Worm (Caenorhabditis elegans) whole organism, L4 larva: Measurements from ENCODE around the gene cyp-23A1.

Experiments
- F10B5.3 ChIP-seq: sonication (generic microtip); optimal IDR thresholded peaks from 2 replicates; lab custom pipeline; 2016; ENCODE audit warnings: mild to moderate bottlenecking, missing genetic modification characterization, missing compliant biosample characterization
- F37D6.2 ChIP-seq: sonication (generic microtip); optimal IDR thresholded peaks from 2 replicates; lab custom pipeline; 2016; ENCODE audit warnings: mild to moderate bottlenecking, missing genetic modification characterization, missing compliant biosample characterization
- F44E2.7 ChIP-seq: fragments of 200-800 bp; sonication (Bioruptor generic); IDR thresholded peaks from 2 replicates; pipeline ENCODE4 v2.1.2; 2022; ENCODE audit warnings: missing genetic modification characterization, missing compliant biosample characterization
- Y48G9A.11 ChIP-seq: fragments of 200-800 bp; sonication (Bioruptor generic); IDR thresholded peaks from 2 replicates; pipeline ENCODE4 v1.3.6; 2022; ENCODE audit warnings: missing genetic modification reagents, missing genetic modification characterization, missing compliant biosample characterization
- Y75B8A.6 ChIP-seq: fragments of 200-800 bp; sonication (Bioruptor generic); IDR thresholded peaks from 2 replicates; pipeline ENCODE4 v1.3.6; 2022; ENCODE audit warnings: missing genetic modification reagents, missing genetic modification characterization, missing compliant biosample characterization
- ama-1 ChIP-seq: fragments of 150-350 bp; optimal IDR thresholded peaks from 2 replicates; lab custom pipeline; 2014; ENCODE audit warnings: inconsistent platforms, mixed read lengths
- ceh-32 ChIP-seq: sonication (generic microtip); optimal IDR thresholded peaks from 2 replicates; lab custom pipeline; 2016; ENCODE audit warnings: mild to moderate bottlenecking, missing genetic modification characterization, missing compliant biosample characterization; ENCODE audit not compliant: poor library complexity
- ceh-44 ChIP-seq: fragments of 200-800 bp; sonication (Bioruptor generic); IDR thresholded peaks from 2 replicates; pipeline ENCODE4 v1.3.6; 2022; ENCODE audit warnings: missing genetic modification reagents, missing genetic modification characterization, missing compliant biosample characterization
- ceh-62 ChIP-seq: sonication (generic microtip); optimal IDR thresholded peaks from 2 replicates; lab custom pipeline; 2017; ENCODE audit warnings: missing biosample characterization, missing genetic modification characterization
- ctbp-1 ChIP-seq: fragments of 200-800 bp; sonication (Bioruptor generic); IDR thresholded peaks from 2 replicates; pipeline ENCODE4 v1.3.6; 2022; ENCODE audit warnings: missing genetic modification reagents, missing genetic modification characterization, missing compliant biosample characterization
- dmd-6 ChIP-seq: fragments of 200-800 bp; sonication (Bioruptor generic); IDR thresholded peaks from 2 replicates; pipeline ENCODE4 v1.3.6; 2022; ENCODE audit warnings: missing genetic modification reagents, missing genetic modification characterization, missing compliant biosample characterization
- dmd-9 ChIP-seq: fragments of 200-800 bp; sonication (Bioruptor generic); IDR thresholded peaks from 2 replicates; pipeline ENCODE4 v1.3.6; 2022; ENCODE audit warnings: missing genetic modification reagents, missing genetic modification characterization, missing compliant biosample characterization
- dve-1 ChIP-seq: sonication (generic microtip); optimal IDR thresholded peaks from 2 replicates; lab custom pipeline; 2017; ENCODE audit warnings: antibody characterized with exemption, mild to moderate bottlenecking, missing genetic modification characterization, missing compliant biosample characterization; ENCODE audit not compliant: insufficient read depth
- gei-8 ChIP-seq: fragments of 200-800 bp; sonication (Bioruptor generic); optimal IDR thresholded peaks from 2 replicates; lab custom pipeline; 2018; ENCODE audit warnings: mild to moderate bottlenecking, missing genetic modification characterization, missing compliant biosample characterization
- hlh-11 ChIP-seq: fragments of 200-800 bp; sonication (Bioruptor generic); optimal IDR thresholded peaks from 2 replicates; lab custom pipeline; 2018; ENCODE audit warnings: mild to moderate bottlenecking, missing genetic modification characterization, missing compliant biosample characterization
- madf-5 ChIP-seq, 2 experiments: fragments of 200-800 bp; sonication (Bioruptor generic); IDR thresholded peaks; 2 replicates each; pipeline ENCODE4 v1.3.6; 2022; ENCODE audit warnings: missing compliant biosample characterization in 2 of 2, missing genetic modification characterization in 2 of 2
- mdl-1 ChIP-seq, 2 experiments: fragments of 150-350 bp in 1 of 2; sonication (generic microtip) in 1 of 2; optimal IDR thresholded peaks; 2 replicates each; lab custom pipeline; 2014 to 2017; ENCODE audit warnings: missing biosample characterization in 2 of 2, missing genetic modification characterization in 2 of 2
- mdt-29 ChIP-seq: fragments of 200-800 bp; sonication (Bioruptor generic); IDR thresholded peaks from 2 replicates; pipeline ENCODE4 v1.3.6; 2022; ENCODE audit warnings: missing genetic modification reagents, missing genetic modification characterization, missing compliant biosample characterization
- mxl-2 ChIP-seq: fragments of 200-800 bp; sonication (Bioruptor generic); conservative IDR thresholded peaks from 2 replicates; pipeline ENCODE4 v1.3.6; 2022; ENCODE audit warnings: missing genetic modification reagents, missing genetic modification characterization, missing compliant biosample characterization
- nhr-10 ChIP-seq: fragments of 150-350 bp; optimal IDR thresholded peaks from 2 replicates; lab custom pipeline; 2014; ENCODE audit warnings: missing biosample characterization, missing genetic modification characterization
- nhr-11 ChIP-seq: fragments of 150-350 bp; optimal IDR thresholded peaks from 2 replicates; lab custom pipeline; 2014; ENCODE audit warnings: missing biosample characterization, missing genetic modification characterization
- nhr-25 ChIP-seq: sonication (generic microtip); optimal IDR thresholded peaks from 2 replicates; lab custom pipeline; 2017; ENCODE audit warnings: missing genetic modification characterization, mild to moderate bottlenecking, missing compliant biosample characterization, antibody characterized with exemption, moderate library complexity, borderline replicate concordance; ENCODE audit not compliant: insufficient read depth
- nhr-41 ChIP-seq: fragments of 200-800 bp; sonication (Bioruptor generic); IDR thresholded peaks from 2 replicates; pipeline ENCODE4 v1.3.6; 2022; ENCODE audit warnings: missing genetic modification reagents, missing genetic modification characterization, missing compliant biosample characterization
- nhr-42 ChIP-seq: fragments of 200-800 bp; sonication (Bioruptor generic); IDR thresholded peaks from 2 replicates; pipeline ENCODE4 v1.3.6; 2022; ENCODE audit warnings: missing genetic modification characterization, missing compliant biosample characterization
- nhr-77 ChIP-seq: fragments of 150-350 bp; optimal IDR thresholded peaks from 2 replicates; lab custom pipeline; 2014; ENCODE audit warnings: missing biosample characterization, missing genetic modification characterization
- sdz-12 ChIP-seq: fragments of 200-800 bp; sonication (Bioruptor generic); optimal IDR thresholded peaks from 2 replicates; lab custom pipeline; 2018; ENCODE audit warnings: mild to moderate bottlenecking, missing genetic modification characterization, missing compliant biosample characterization
- set-16 ChIP-seq: fragments of 200-800 bp; sonication (Bioruptor generic); IDR thresholded peaks from 2 replicates; pipeline ENCODE4 v1.3.6; 2022; ENCODE audit warnings: missing genetic modification reagents, missing genetic modification characterization, missing compliant biosample characterization
- snpc-1.2 ChIP-seq: fragments of 200-800 bp; sonication (Bioruptor generic); IDR thresholded peaks from 2 replicates; pipeline ENCODE4 v1.3.6; 2022; ENCODE audit warnings: missing genetic modification reagents, missing genetic modification characterization, missing compliant biosample characterization
- tra-1 ChIP-seq: fragments of 200-800 bp; sonication (Bioruptor generic); IDR thresholded peaks from 2 replicates; pipeline ENCODE4 v1.3.6; 2022; ENCODE audit warnings: missing genetic modification reagents, missing genetic modification characterization, missing compliant biosample characterization
- unc-62 ChIP-seq, 3 experiments: fragments of 150-350 bp in 1 of 3; sonication (generic microtip); optimal IDR thresholded peaks in 2 of 3; peaks in 1 of 3; 1 replicate in 1 of 3; 2 replicates in 2 of 3; lab custom pipeline; 2014 to 2017; ENCODE audit warnings: missing biosample characterization in 3 of 3, missing genetic modification characterization in 3 of 3, missing genetic modification reagents in 3 of 3, missing genotype in 1 of 3
- zag-1 ChIP-seq: fragments of 150-350 bp; optimal IDR thresholded peaks from 2 replicates; lab custom pipeline; 2014; ENCODE audit warnings: missing biosample characterization, missing genetic modification characterization
- zip-2 ChIP-seq: fragments of 150-350 bp; optimal IDR thresholded peaks from 2 replicates; lab custom pipeline; 2014; ENCODE audit warnings: missing biosample characterization, missing genetic modification characterization

Gene cyp-23A1

DNA sequence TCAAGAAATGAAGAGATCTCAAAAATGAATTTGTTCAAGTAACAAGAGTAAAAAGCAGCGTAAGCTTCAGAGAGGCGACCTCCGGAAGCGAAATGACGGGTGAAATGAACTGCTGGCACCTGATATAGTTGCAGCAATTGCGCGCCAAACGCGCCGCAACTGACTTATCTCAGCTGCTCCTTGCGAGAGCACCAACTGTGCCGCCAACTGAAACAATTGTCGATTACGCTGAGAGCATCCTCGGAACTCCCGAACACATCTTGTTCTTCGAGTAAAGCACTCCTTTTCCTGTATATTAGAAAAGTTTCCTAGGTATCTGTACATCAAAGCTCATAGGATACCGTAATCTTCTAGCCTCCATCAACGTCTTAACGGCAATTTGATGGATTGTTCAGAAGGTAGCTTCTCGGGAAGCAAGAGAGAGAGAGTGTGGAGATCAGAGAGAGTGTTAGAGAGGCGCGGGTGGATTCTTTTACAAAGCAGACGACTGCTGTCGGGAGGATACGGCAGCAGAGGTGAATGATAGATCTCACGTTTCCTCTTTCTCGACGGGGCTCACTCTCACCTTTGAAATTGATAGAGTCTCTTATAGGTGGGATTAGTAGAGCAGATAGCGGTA lies 8.1 kb downstream of the cyp-23A1 start:
- no peak for TF ChIP-seq tra-1 (GFP tag; lab: Robert Waterston, UW)
- TF ChIP-seq hlh-11, result peak; percentile 60
- no peak for TF ChIP-seq gei-8 (GFP tag; lab: Kevin White, UChicago)
- peak; percentile 18 for TF ChIP-seq nhr-11
- peak in 1 of 2 experiments; percentile 4 for TF ChIP-seq unc-62 (GFP tag; optimal IDR thresholded peaks at IDR 0.05 in 1 of 2; lab: Kevin White, UChicago)
- TF ChIP-seq unc-62 (tag; optimal IDR thresholded peaks at IDR 0.05; lab: Kevin White, UChicago), result no peak
- TF ChIP-seq set-16, result 0 out of 2 replicates have a peak, but pooled peaks have one; percentile 8
- TF ChIP-seq ctbp-1 (GFP tag; lab: Robert Waterston, UW), result 0 out of 2 replicates have a peak, but pooled peaks have one; percentile 21

DNA sequence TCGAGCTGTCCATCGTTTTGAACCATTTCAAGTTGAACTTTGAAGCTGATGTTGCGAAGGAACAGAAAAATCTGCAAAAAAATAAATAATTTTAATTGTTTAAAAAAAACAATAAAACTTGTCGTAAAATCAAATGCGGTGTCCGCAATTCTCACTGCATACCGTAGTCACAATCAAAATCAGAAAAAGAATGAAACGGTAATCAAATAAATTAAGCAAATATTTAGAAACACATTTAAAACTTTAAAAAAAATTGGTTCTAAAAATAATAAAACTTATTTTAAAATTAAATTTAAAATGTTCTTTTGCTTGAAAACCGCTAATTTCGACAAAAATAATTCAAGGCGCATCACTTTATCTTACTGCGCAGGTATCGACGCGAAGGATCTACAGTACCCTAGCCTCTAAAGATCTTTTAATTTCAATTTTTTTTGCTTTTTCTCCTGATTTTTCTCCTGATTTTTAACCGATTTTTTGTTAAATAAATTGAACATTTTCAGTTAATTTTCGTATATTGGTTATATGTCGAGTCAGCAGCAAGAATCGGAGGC lies 11.2 kb downstream of the cyp-23A1 start, which contains the start of the genes B0304.4 and B0304.2:
B0304.4 (minus strand) TSS at position 101 of the 551 bp plus-strand sequence.
B0304.2 (plus strand) TSS at position 501 of the 551 bp plus-strand sequence.
- TF ChIP-seq mxl-2 (GFP tag; lab: Robert Waterston, UW), result no peak
- TF ChIP-seq ceh-32 (tag; lab: Kevin White, UChicago), result no peak
- TF ChIP-seq mdt-29, result no peak
- no peak for TF ChIP-seq F10B5.3

- TF ChIP-seq Y75B8A.6 (GFP tag; lab: Robert Waterston, UW) (0 out of 2 replicates have a peak, but pooled peaks have one; percentile 22), ama-1 (no peak), ceh-62 (no peak), unc-62 (GFP tag; optimal IDR thresholded peaks at IDR 0.05 in 1 of 2; lab: Kevin White, UChicago) (peak in 1 of 2 experiments; percentile 21), unc-62 (tag; optimal IDR thresholded peaks at IDR 0.05; lab: Kevin White, UChicago) (no peak)
These were observed 13.2 kb downstream of the cyp-23A1 start for ce11 chrII:4525185-4525584.

- TF ChIP-seq dmd-6 (no peak), mxl-2 (GFP tag; lab: Robert Waterston, UW) (no peak), F37D6.2 (tag; lab: Kevin White, UChicago) (no peak), snpc-1.2 (GFP tag; lab: Robert Waterston, UW) (no peak), nhr-77 (tag; lab: Kevin White, UChicago) (no peak), madf-5 (GFP tag; IDR thresholded peaks at IDR 0.05; lab: Robert Waterston, UW) (no peak), sdz-12 (GFP tag; lab: Kevin White, UChicago) (no peak), F44E2.7 (GFP tag; lab: Robert Waterston, UW) (no peak), mdl-1 (tag; optimal IDR thresholded peaks at IDR 0.05; lab: Kevin White, UChicago) (no peak), nhr-10 (tag; lab: Kevin White, UChicago) (no peak), nhr-42 (GFP tag; lab: Robert Waterston, UW) (no peak), nhr-25 (tag; lab: Kevin White, UChicago) (no peak), dve-1 (tag; lab: Kevin White, UChicago) (no peak), nhr-41 (GFP tag; lab: Robert Waterston, UW) (no peak), Y48G9A.11 (no peak), zip-2 (no peak), dmd-9 (no peak), ceh-44 (GFP tag; lab: Robert Waterston, UW) (no peak), zag-1 (tag; lab: Kevin White, UChicago) (no peak)
These were observed 15.8 kb downstream of the cyp-23A1 start, which contains the start of gene sra-35 for ce11 chrII:4527800-4528199. sra-35 (minus strand) TSS chrII:4527900.
